Fruit fly (Drosophila melanogaster): ENCODE data around the gene CG11670.

The CG11670 gene

dm6 chr3R:13017623-13018036 is 24.2 kb upstream of the CG11670 start:
- TF ChIP-seq CTCF (optimal IDR thresholded peaks at IDR 0.05), result no peak
- no peak for TF ChIP-seq CG8478 (optimal IDR thresholded peaks at IDR 0.05)

DNA sequence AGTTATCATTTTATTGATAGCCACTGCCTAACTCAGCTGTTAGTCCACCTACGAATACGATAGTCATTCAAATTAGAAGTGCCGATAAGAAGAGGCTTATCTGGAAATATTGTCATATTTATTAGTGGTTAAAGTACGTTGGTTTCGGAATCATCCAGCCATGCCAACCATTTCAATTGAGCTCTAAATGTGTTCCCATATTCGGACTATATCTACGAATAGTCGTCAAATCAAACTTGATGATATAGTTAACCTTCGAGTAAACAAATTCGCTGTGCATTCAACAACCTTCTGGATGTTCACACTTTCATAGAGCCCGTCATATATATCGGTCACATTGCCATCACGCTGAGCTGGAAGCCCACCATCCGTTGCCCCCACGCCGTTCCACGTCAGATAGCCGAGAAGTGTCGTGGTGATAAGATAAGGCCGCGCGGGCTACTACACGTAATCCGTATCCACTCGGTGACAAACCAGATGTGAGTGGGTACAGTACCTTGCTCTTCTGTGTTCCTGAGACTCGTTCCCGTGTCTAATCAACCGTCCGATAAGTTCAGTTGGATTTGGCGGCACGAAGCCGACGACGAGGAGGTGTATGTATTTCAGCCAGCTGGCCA is 23.5 kb upstream of the CG11670 start:
- no peak for TF ChIP-seq CTCF (optimal IDR thresholded peaks at IDR 0.05)
- TF ChIP-seq CG8478 (optimal IDR thresholded peaks at IDR 0.05), result no peak

dm6 chr3R:13018995-13019394 is 22.9 kb upstream of the CG11670 start:
- no peak for TF ChIP-seq CTCF (optimal IDR thresholded peaks at IDR 0.05)
- no peak for TF ChIP-seq CG8478 (optimal IDR thresholded peaks at IDR 0.05)

DNA sequence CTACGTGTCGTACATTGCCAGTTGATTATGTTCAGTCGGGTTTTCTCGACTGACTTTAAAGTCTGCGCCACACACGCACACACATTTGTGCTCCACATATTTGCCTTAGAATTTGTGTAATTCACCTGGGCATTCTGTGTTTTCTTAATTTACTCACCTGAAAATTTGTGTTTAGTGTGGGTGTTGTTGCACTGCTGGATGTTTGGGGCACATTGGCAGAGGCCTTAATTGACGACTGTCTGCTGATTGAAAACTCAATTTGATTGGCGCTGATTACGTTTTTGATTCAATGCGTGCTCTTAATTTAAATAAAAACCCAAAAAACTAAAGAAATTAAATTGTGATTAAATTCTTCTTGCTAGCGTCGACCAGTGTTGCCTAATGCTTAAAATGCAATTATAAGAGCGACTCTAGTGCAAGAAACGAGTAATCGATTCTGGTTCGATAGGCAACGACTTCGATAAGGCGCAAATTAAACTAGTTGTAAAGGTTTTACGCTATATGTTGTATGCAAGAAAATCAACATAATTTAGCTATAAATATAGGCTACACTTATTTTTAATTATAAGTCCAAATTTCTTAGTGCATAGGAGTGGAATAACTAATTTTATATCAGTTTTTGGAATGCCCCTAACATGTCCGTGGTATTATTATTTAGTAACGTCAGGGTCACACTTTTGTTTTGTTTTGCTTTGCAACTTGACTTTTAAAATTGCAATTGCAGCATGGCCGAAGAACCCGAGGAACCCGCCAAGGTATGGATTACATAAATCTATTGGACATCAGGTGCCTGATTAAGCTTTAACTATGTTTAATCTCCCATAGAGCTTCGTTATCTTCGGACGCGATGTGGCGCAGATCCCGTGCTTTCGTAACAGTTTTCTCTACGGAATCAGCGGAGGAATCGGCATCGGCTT is 11.3 kb upstream of the CG11670 start, which contains the start of the genes CG46281 and CG46280:
Gene CG46281 (minus strand): TSS at position 51 of the 917 bp plus-strand sequence.
Gene CG46280 (minus strand): TSS at position 403 of the 917 bp plus-strand sequence.
- TF ChIP-seq CTCF (optimal IDR thresholded peaks at IDR 0.05) (no peak), CG8478 (optimal IDR thresholded peaks at IDR 0.05) (no peak)

dm6 chr3R:13032323-13032722 is 9.5 kb upstream of the CG11670 start, which contains the start of gene ry:
Gene ry (plus strand): TSS chr3R:13032528.
- TF ChIP-seq CG8478 (optimal IDR thresholded peaks at IDR 0.05) (no peak), CTCF (optimal IDR thresholded peaks at IDR 0.05) (no peak)

dm6 chr3R:13032975-13033445 is 8.8 kb upstream of the CG11670 start:
- TF ChIP-seq CG8478 (optimal IDR thresholded peaks at IDR 0.05), result no peak
- TF ChIP-seq CTCF (optimal IDR thresholded peaks at IDR 0.05), result no peak

DNA sequence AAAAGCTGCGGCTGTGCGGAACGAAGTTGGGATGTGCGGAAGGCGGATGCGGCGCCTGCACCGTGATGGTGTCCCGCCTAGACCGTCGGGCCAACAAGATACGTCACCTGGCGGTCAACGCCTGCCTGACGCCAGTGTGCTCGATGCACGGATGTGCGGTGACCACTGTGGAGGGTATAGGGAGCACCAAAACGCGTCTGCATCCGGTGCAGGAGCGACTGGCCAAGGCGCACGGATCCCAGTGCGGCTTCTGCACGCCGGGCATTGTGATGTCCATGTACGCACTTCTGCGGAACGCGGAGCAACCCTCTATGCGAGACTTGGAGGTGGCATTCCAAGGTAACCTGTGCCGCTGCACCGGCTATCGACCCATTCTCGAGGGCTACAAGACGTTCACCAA is 8.2 kb upstream of the CG11670 start:
- no peak for TF ChIP-seq CTCF (optimal IDR thresholded peaks at IDR 0.05)

DNA sequence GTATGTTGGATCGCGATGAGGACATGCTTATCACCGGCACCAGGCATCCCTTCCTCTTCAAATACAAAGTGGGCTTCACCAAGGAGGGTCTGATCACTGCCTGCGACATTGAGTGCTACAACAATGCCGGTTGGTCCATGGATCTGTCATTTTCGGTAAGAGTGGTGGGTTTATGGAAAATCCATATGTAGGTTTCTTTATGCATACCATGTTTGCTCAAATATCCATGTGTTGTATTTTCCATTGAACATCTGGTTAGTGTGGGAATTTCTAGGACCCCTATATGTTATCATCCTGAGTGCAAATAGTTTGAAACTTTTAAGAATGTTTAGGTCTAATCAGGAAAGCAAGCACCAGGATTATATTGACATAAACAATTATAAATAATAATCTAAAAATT is 5.8 kb upstream of the CG11670 start:
- TF ChIP-seq CTCF (optimal IDR thresholded peaks at IDR 0.05) (no peak), CG8478 (optimal IDR thresholded peaks at IDR 0.05) (no peak)

DNA sequence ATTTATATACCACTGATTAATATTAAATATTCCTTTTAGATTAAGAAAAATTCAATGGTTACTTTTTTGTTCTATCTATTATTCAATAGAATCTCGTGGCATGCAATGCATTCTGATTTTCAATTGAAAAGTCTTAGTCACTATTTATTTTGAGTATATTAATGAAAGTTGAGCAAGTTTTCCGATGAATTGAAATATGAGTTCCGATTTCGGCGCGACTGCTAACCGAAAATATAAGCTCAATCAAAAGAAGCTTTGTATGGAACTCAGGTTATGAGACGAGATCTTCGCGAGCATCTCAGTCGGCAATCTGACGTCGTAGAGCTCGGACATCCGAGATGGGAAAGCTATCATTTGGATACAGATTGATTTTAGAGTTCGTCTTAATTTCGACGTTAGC is 3.8 kb upstream of the CG11670 start, which contains the start of gene CG11668:
Gene CG11668 (plus strand): TSS at position 301 of the 400 bp plus-strand sequence.
- TF ChIP-seq CTCF (optimal IDR thresholded peaks at IDR 0.05) (no peak), CG8478 (optimal IDR thresholded peaks at IDR 0.05) (no peak)

dm6 chr3R:13039037-13039583 is 2.7 kb upstream of the CG11670 start:
- TF ChIP-seq CTCF (optimal IDR thresholded peaks at IDR 0.05) (no peak), CG8478 (optimal IDR thresholded peaks at IDR 0.05) (no peak)

DNA sequence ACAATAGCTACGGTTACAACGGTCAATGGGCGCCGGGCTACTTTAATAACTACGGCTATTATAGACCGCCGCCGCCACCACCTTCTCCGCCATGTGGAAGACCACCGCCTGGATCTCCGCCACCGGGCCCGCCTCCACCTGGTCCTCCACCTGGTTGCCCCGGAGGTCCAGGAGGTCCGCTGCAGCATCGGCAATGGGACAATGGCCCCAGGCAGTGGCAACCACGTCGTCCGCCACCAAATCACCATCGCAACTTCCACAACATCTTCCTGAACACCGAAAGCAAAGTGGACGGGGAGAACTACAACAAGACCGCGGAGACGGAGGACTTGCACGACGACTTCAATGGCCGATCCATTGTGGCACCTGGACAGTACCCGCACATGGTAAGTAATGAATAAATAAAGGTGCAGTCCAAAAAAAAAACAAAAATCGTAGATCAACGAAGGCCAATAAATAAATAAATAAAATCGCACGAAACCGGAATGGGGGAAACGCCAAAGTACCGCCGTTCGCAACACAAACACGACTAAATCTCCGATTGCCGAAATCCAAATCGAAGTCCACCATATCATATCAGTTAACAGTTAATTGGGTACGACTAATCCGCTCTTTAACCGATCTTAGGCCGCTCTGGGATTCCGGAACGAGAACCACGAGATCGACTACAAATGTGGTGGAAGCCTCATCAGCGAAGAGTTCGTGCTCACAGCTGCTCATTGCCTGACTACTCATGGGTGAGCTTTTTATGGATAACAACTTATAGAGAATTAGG is 595 bp downstream of the CG11670 start, which contains the start of gene snk:
Gene snk (minus strand): TSS at position 513 of the 775 bp plus-strand sequence.
- TF ChIP-seq CTCF (optimal IDR thresholded peaks at IDR 0.05), result no peak
- TF ChIP-seq CG8478 (optimal IDR thresholded peaks at IDR 0.05), result no peak

- TF ChIP-seq CTCF (optimal IDR thresholded peaks at IDR 0.05), result no peak
- TF ChIP-seq CG8478 (optimal IDR thresholded peaks at IDR 0.05), result no peak
These were observed 2.0 kb downstream of the CG11670 start, which contains the start of gene CG45122 for dm6 chr3R:13043857-13044256. Gene CG45122 (plus strand): TSS chr3R:13044157.

DNA sequence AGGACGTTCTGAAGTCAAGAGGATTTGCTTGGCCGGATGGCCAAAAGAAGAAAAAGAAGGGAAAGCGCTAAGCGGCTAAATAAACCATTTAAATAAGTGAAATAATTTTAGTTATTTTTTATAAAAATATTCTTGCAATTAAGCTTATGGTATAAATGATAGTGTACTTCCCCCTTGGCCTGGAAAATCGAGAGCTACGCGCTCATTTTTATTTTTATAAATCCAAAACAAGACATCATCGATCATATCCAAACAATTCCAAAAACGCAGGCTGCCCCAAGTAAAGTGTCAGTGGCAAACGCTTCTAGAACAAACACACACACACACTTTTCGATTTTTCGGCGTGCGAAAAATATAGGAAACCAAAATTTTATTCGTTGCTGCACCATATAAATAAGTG is 2.6 kb downstream of the CG11670 start, which contains the start of gene Hsc70-2:
Gene Hsc70-2 (plus strand): TSS at position 301 of the 400 bp plus-strand sequence.
- TF ChIP-seq CTCF (optimal IDR thresholded peaks at IDR 0.05) (no peak), CG8478 (optimal IDR thresholded peaks at IDR 0.05) (no peak)

DNA sequence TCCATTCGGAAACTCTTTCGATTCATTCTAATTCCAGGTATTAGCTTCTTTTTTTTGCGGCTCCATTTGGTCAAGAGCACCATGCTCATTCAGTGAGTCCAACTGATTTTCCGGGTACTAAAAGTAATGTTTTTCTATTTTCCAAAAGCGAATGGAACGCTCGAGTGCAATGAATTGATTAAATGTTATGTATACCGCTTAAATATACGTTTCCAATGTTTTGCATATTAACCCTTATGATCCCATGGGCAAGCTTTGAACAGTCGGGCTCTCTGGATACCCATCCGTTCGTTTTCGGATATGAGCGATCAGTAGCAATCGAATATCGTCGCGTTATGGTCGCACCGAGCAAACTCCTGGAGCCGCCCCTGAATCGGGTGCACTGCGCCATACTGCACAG is 5.6 kb downstream of the CG11670 start, which contains the start of gene CG31157:
Gene CG31157 (plus strand): TSS at position 301 of the 400 bp plus-strand sequence.
- TF ChIP-seq CTCF (optimal IDR thresholded peaks at IDR 0.05), result no peak
- no peak for TF ChIP-seq CG8478 (optimal IDR thresholded peaks at IDR 0.05)
